Worm (Caenorhabditis elegans) whole organism, L1 larva: ENCODE measurements around the gene sri-45.

Experiments
- ama-1 ChIP-seq: fragments of 150-350 bp; optimal IDR thresholded peaks from 2 replicates; lab custom pipeline; 2014
- blmp-1 ChIP-seq: fragments of 150-350 bp; optimal IDR thresholded peaks from 2 replicates; lab custom pipeline; 2014; ENCODE audit warnings: missing biosample characterization, missing genetic modification characterization
- efl-1 ChIP-seq, 4 experiments: fragments of 150-350 bp; optimal IDR thresholded peaks in 3 of 4; peaks in 1 of 4; 1 replicate in 1 of 4; 2 replicates in 3 of 4; lab custom pipeline; 2014; ENCODE audit warnings: missing biosample characterization in 2 of 4, missing genetic modification characterization in 2 of 4, missing genetic modification reagents in 2 of 4
- ets-5 ChIP-seq: fragments of 200-800 bp; sonication (Bioruptor generic); IDR thresholded peaks from 2 replicates; pipeline ENCODE4 v1.3.6; 2022; ENCODE audit warnings: missing genetic modification characterization, missing compliant biosample characterization
- jun-1 ChIP-seq: fragments of 150-350 bp; optimal IDR thresholded peaks from 2 replicates; lab custom pipeline; 2014; ENCODE audit warnings: missing biosample characterization, missing genetic modification reagents, missing genetic modification characterization
- lin-15B ChIP-seq: fragments of 150-350 bp; sonication (generic microtip); optimal IDR thresholded peaks from 3 replicates; lab custom pipeline; 2014; ENCODE audit warnings: missing biosample characterization, missing genetic modification characterization
- nhr-12 ChIP-seq: sonication (generic microtip); optimal IDR thresholded peaks from 2 replicates; lab custom pipeline; 2017; ENCODE audit warnings: missing biosample characterization, missing genetic modification characterization
- nhr-237 ChIP-seq: fragments of 150-350 bp; optimal IDR thresholded peaks from 2 replicates; lab custom pipeline; 2014; ENCODE audit warnings: missing biosample characterization, missing genetic modification characterization
- unc-62 ChIP-seq: fragments of 150-350 bp; optimal IDR thresholded peaks from 2 replicates; lab custom pipeline; 2014; ENCODE audit warnings: missing biosample characterization, missing genetic modification reagents, missing genetic modification characterization
- unc-98 ChIP-seq: fragments of 200-800 bp; sonication (Bioruptor generic); IDR thresholded peaks from 2 replicates; pipeline ENCODE4 v1.3.6; 2022; ENCODE audit warnings: missing genetic modification characterization, missing compliant biosample characterization

- TF ChIP-seq lin-15B (tag; lab: Kevin White, UChicago) (no peak), ama-1 (lab: Kevin White, UChicago) (no peak), ets-5 (no peak), unc-62 (GFP tag; lab: Kevin White, UChicago) (no peak), nhr-237 (tag; lab: Kevin White, UChicago) (no peak), jun-1 (tag; lab: Kevin White, UChicago) (no peak), blmp-1 (no peak), efl-1 (optimal IDR thresholded peaks at IDR 0.05; lab: Kevin White, UChicago) (no peak), efl-1 (GFP tag; optimal IDR thresholded peaks at IDR 0.05 in 1 of 2; lab: Kevin White, UChicago) (no peak), unc-98 (GFP tag; lab: Robert Waterston, UW) (no peak), nhr-12 (tag; lab: Kevin White, UChicago) (no peak)
These were observed 17.0 kb upstream of the sri-45 start, which contains the start of gene T02H6.9 for ce11 chrII:678581-678980.
